Worm (Caenorhabditis elegans): Measurements from ENCODE around the gene str-141.

The str-141 gene

ce11 chrV:11312904-11313303 is 10.7 kb downstream of the str-141 start:
- TF ChIP-seq aly-1 (tag; optimal IDR thresholded peaks at IDR 0.05) (no peak), ceh-36 (tag; optimal IDR thresholded peaks at IDR 0.05) (no peak), scrt-1 (GFP tag; IDR thresholded peaks at IDR 0.05) (no peak), ama-1 (optimal IDR thresholded peaks at IDR 0.05) (no peak), flt-1 (GFP tag; IDR thresholded peaks at IDR 0.05) (no peak), sea-1 (GFP tag; conservative IDR thresholded peaks at IDR 0.05) (no peak), hmg-4 (GFP tag; optimal IDR thresholded peaks at IDR 0.05) (no peak), B0310.2 (tag; optimal IDR thresholded peaks at IDR 0.05) (no peak), ets-7 (tag; optimal IDR thresholded peaks at IDR 0.05) (no peak), pes-1 (GFP tag; IDR thresholded peaks at IDR 0.05) (no peak), hmbx-1 (tag; optimal IDR thresholded peaks at IDR 0.05) (no peak), tbx-37 (GFP tag; conservative IDR thresholded peaks at IDR 0.05) (no peak), tbx-11 (GFP tag; IDR thresholded peaks at IDR 0.05) (no peak), hnd-1 (tag; optimal IDR thresholded peaks at IDR 0.05) (no peak)

- TF ChIP-seq B0310.2 (tag; optimal IDR thresholded peaks at IDR 0.05), result no peak
- TF ChIP-seq pes-1 (GFP tag; IDR thresholded peaks at IDR 0.05), result no peak
- no peak for TF ChIP-seq ceh-36 (tag; optimal IDR thresholded peaks at IDR 0.05)
- no peak for TF ChIP-seq ceh-13 (GFP tag; optimal IDR thresholded peaks at IDR 0.05)
- TF ChIP-seq tbx-11 (GFP tag; IDR thresholded peaks at IDR 0.05), result no peak
- TF ChIP-seq sea-1 (GFP tag; conservative IDR thresholded peaks at IDR 0.05), result no peak
- no peak for TF ChIP-seq aly-1 (tag; optimal IDR thresholded peaks at IDR 0.05)
Measured at ce11 chrV:11311013-11311472, 12.6 kb downstream of the str-141 start, which contains the start of gene T03F7.7. Gene T03F7.7, plus strand, starts transcription at chrV:11311422.

ce11 chrV:11308915-11309314 is 14.7 kb downstream of the str-141 start:
- TF ChIP-seq F13C5.2 (tag; optimal IDR thresholded peaks at IDR 0.05) (no peak), ceh-36 (tag; optimal IDR thresholded peaks at IDR 0.05) (no peak), hnd-1 (tag; optimal IDR thresholded peaks at IDR 0.05) (no peak), ceh-13 (GFP tag; optimal IDR thresholded peaks at IDR 0.05) (no peak), flt-1 (GFP tag; IDR thresholded peaks at IDR 0.05) (no peak), ama-1 (optimal IDR thresholded peaks at IDR 0.05) (no peak), hmg-4 (GFP tag; optimal IDR thresholded peaks at IDR 0.05) (no peak), scrt-1 (GFP tag; IDR thresholded peaks at IDR 0.05) (no peak), hmbx-1 (tag; optimal IDR thresholded peaks at IDR 0.05) (no peak), tra-4 (tag; optimal IDR thresholded peaks at IDR 0.05) (no peak), aly-1 (tag; optimal IDR thresholded peaks at IDR 0.05) (no peak), ets-7 (tag; optimal IDR thresholded peaks at IDR 0.05) (no peak)

- TF ChIP-seq sea-1 (GFP tag; conservative IDR thresholded peaks at IDR 0.05) (no peak), tbx-11 (GFP tag; IDR thresholded peaks at IDR 0.05) (no peak), tbx-37 (GFP tag; conservative IDR thresholded peaks at IDR 0.05) (no peak), tra-4 (tag; optimal IDR thresholded peaks at IDR 0.05) (no peak), hnd-1 (tag; optimal IDR thresholded peaks at IDR 0.05) (no peak), flt-1 (GFP tag; IDR thresholded peaks at IDR 0.05) (no peak), B0310.2 (tag; optimal IDR thresholded peaks at IDR 0.05) (no peak), scrt-1 (GFP tag; IDR thresholded peaks at IDR 0.05) (no peak), ceh-36 (tag; optimal IDR thresholded peaks at IDR 0.05) (no peak), hmbx-1 (tag; optimal IDR thresholded peaks at IDR 0.05) (no peak), aly-1 (tag; optimal IDR thresholded peaks at IDR 0.05) (no peak), F13C5.2 (tag; optimal IDR thresholded peaks at IDR 0.05) (no peak), hmg-4 (GFP tag; optimal IDR thresholded peaks at IDR 0.05) (no peak), ama-1 (optimal IDR thresholded peaks at IDR 0.05) (no peak), ets-7 (tag; optimal IDR thresholded peaks at IDR 0.05) (no peak)
Measured at ce11 chrV:11308346-11308745, 15.3 kb downstream of the str-141 start, which contains the start of gene snf-11. Gene snf-11, minus strand, starts transcription at chrV:11308446.

ce11 chrV:11307781-11308180 is 15.8 kb downstream of the str-141 start:
- TF ChIP-seq hnd-1 (tag; optimal IDR thresholded peaks at IDR 0.05) (no peak), hmbx-1 (tag; optimal IDR thresholded peaks at IDR 0.05) (no peak), ets-7 (tag; optimal IDR thresholded peaks at IDR 0.05) (no peak), ama-1 (optimal IDR thresholded peaks at IDR 0.05) (no peak), sea-1 (GFP tag; conservative IDR thresholded peaks at IDR 0.05) (no peak), flt-1 (GFP tag; IDR thresholded peaks at IDR 0.05) (no peak), tra-4 (tag; optimal IDR thresholded peaks at IDR 0.05) (no peak), ceh-13 (GFP tag; optimal IDR thresholded peaks at IDR 0.05) (no peak), aly-1 (tag; optimal IDR thresholded peaks at IDR 0.05) (no peak), tbx-11 (GFP tag; IDR thresholded peaks at IDR 0.05) (no peak), B0310.2 (tag; optimal IDR thresholded peaks at IDR 0.05) (no peak), hmg-4 (GFP tag; optimal IDR thresholded peaks at IDR 0.05) (no peak), pes-1 (GFP tag; IDR thresholded peaks at IDR 0.05) (no peak), ceh-36 (tag; optimal IDR thresholded peaks at IDR 0.05) (no peak)

ce11 chrV:11304879-11305278 is 18.7 kb downstream of the str-141 start, which contains the start of gene srh-45:
Gene srh-45, minus strand, starts transcription at chrV:11304979.
- no peak for TF ChIP-seq hmbx-1 (tag; optimal IDR thresholded peaks at IDR 0.05)
- no peak for TF ChIP-seq tbx-37 (GFP tag; conservative IDR thresholded peaks at IDR 0.05)
- no peak for TF ChIP-seq B0310.2 (tag; optimal IDR thresholded peaks at IDR 0.05)
- TF ChIP-seq ets-7 (tag; optimal IDR thresholded peaks at IDR 0.05), result no peak
- TF ChIP-seq ceh-36 (tag; optimal IDR thresholded peaks at IDR 0.05), result no peak
- TF ChIP-seq F13C5.2 (tag; optimal IDR thresholded peaks at IDR 0.05), result no peak
- no peak for TF ChIP-seq scrt-1 (GFP tag; IDR thresholded peaks at IDR 0.05)
- TF ChIP-seq pes-1 (GFP tag; IDR thresholded peaks at IDR 0.05), result no peak

ce11 chrV:11304200-11304599 is 19.4 kb downstream of the str-141 start:
- TF ChIP-seq pes-1 (GFP tag; IDR thresholded peaks at IDR 0.05), result no peak
- no peak for TF ChIP-seq tbx-37 (GFP tag; conservative IDR thresholded peaks at IDR 0.05)
- TF ChIP-seq hmg-4 (GFP tag; optimal IDR thresholded peaks at IDR 0.05), result no peak
- no peak for TF ChIP-seq hnd-1 (tag; optimal IDR thresholded peaks at IDR 0.05)
- TF ChIP-seq tra-4 (tag; optimal IDR thresholded peaks at IDR 0.05), result no peak
- no peak for TF ChIP-seq ama-1 (optimal IDR thresholded peaks at IDR 0.05)
- no peak for TF ChIP-seq ets-7 (tag; optimal IDR thresholded peaks at IDR 0.05)
- TF ChIP-seq ceh-36 (tag; optimal IDR thresholded peaks at IDR 0.05), result no peak
- TF ChIP-seq scrt-1 (GFP tag; IDR thresholded peaks at IDR 0.05), result no peak

ce11 chrV:11302698-11303097 is 20.9 kb downstream of the str-141 start, which contains the start of gene srh-46:
Gene srh-46, minus strand, starts transcription at chrV:11302886.
- no peak for TF ChIP-seq pes-1 (GFP tag; IDR thresholded peaks at IDR 0.05)
- no peak for TF ChIP-seq tbx-11 (GFP tag; IDR thresholded peaks at IDR 0.05)
- TF ChIP-seq ets-7 (tag; optimal IDR thresholded peaks at IDR 0.05), result no peak
- TF ChIP-seq tra-4 (tag; optimal IDR thresholded peaks at IDR 0.05), result no peak
- TF ChIP-seq hmg-4 (GFP tag; optimal IDR thresholded peaks at IDR 0.05), result no peak
- TF ChIP-seq hnd-1 (tag; optimal IDR thresholded peaks at IDR 0.05), result no peak
- no peak for TF ChIP-seq tbx-37 (GFP tag; conservative IDR thresholded peaks at IDR 0.05)
- TF ChIP-seq aly-1 (tag; optimal IDR thresholded peaks at IDR 0.05), result no peak
- no peak for TF ChIP-seq hmbx-1 (tag; optimal IDR thresholded peaks at IDR 0.05)
- TF ChIP-seq scrt-1 (GFP tag; IDR thresholded peaks at IDR 0.05), result no peak
